Fruit fly (Drosophila melanogaster): Measurements from ENCODE around the gene geko.

Gene geko

dm6 chr3L:18106021-18106944 is 32.9 kb upstream of the geko start, which contains the start of the genes CG13698 and mRpS26 (continued):
- TF ChIP-seq CG31627 (GFP tag; optimal IDR thresholded peaks at IDR 0.05) (peak; percentile 62), OdsH (GFP tag; optimal IDR thresholded peaks at IDR 0.05) (peak; percentile 78), Eip78C (GFP tag) (peak; percentile 88), acj6 (GFP tag; optimal IDR thresholded peaks at IDR 0.05) (peak; percentile 74), CG8119 (GFP tag; IDR thresholded peaks at IDR 0.05) (peak; percentile 37; the same call in 1 of the 3 replicates), Eip75B (GFP tag; optimal IDR thresholded peaks at IDR 0.05) (peak; percentile 50), CG3032 (tag; optimal IDR thresholded peaks at IDR 0.05) (peak; percentile 81), CG6854 (GFP tag; optimal IDR thresholded peaks at IDR 0.05) (peak; percentile 3), achi (GFP tag; optimal IDR thresholded peaks at IDR 0.05) (peak; percentile 67), CG11294 (GFP tag; IDR thresholded peaks at IDR 0.05) (peak; percentile 41; the same call in 1 of the 2 replicates), CG1621 (tag; optimal IDR thresholded peaks at IDR 0.05) (no peak), Ets21C (GFP tag; optimal IDR thresholded peaks at IDR 0.05) (peak; percentile 25), svp (GFP tag) (no peak), topi (GFP tag; optimal IDR thresholded peaks at IDR 0.05) (peak; percentile 55), salr (GFP tag; optimal IDR thresholded peaks at IDR 0.05) (peak in 1 of 2 experiments; percentile 17), CG8632 (GFP tag; optimal IDR thresholded peaks at IDR 0.05) (peak; percentile 50)

dm6 chr3L:18109459-18109863 is 29.7 kb upstream of the geko start, which contains the start of the genes Polr3D and mus304:
Polr3D (minus strand) TSS chr3L:18109574.
mus304 (plus strand) TSS chr3L:18109814.
- TF ChIP-seq CG16779 (tag; optimal IDR thresholded peaks at IDR 0.05) (no peak), Hr4 (GFP tag; optimal IDR thresholded peaks at IDR 0.05) (peak; percentile 3), CG31627 (GFP tag; optimal IDR thresholded peaks at IDR 0.05) (peak; percentile 6), lz (GFP tag; optimal IDR thresholded peaks at IDR 0.05) (peak; percentile 49), dsx (GFP tag; optimal IDR thresholded peaks at IDR 0.05; ENCODE audit: poor library complexity, severe bottlenecking) (peak; percentile 3), esn (GFP tag; optimal IDR thresholded peaks at IDR 0.05) (peak; percentile 44), Eip78C (GFP tag) (peak; percentile 56), CG11294 (GFP tag; IDR thresholded peaks at IDR 0.05) (no peak), Sox102F (GFP tag; optimal IDR thresholded peaks at IDR 0.05) (no peak), Gug (GFP tag; IDR thresholded peaks at IDR 0.05) (no peak), CG4318 (GFP tag; optimal IDR thresholded peaks at IDR 0.05) (no peak), CG32006 (GFP tag; optimal IDR thresholded peaks at IDR 0.05) (no peak), Smox (GFP tag; optimal IDR thresholded peaks at IDR 0.05) (no peak), CG10631 (GFP tag; optimal IDR thresholded peaks at IDR 0.05) (peak; percentile 20), CG6276 (GFP tag; optimal IDR thresholded peaks at IDR 0.05) (no peak), eg (GFP tag; IDR thresholded peaks at IDR 0.05) (no peak), Hr39 (GFP tag; optimal IDR thresholded peaks at IDR 0.05) (peak; percentile 11), Sox14 (GFP tag; optimal IDR thresholded peaks at IDR 0.05) (peak; percentile 64), Sox15 (GFP tag; optimal IDR thresholded peaks at IDR 0.05) (no peak), CG6808 (GFP tag; optimal IDR thresholded peaks at IDR 0.05) (no peak), Met (GFP tag; optimal IDR thresholded peaks at IDR 0.05) (no peak), vri (GFP tag; optimal IDR thresholded peaks at IDR 0.05) (no peak), Hr38 (GFP tag; optimal IDR thresholded peaks at IDR 0.05) (no peak), CG6854 (GFP tag; optimal IDR thresholded peaks at IDR 0.05) (no peak), Ets21C (GFP tag; optimal IDR thresholded peaks at IDR 0.05) (no peak), CG15336 (GFP tag; IDR thresholded peaks at IDR 0.05) (no peak), CG7368 (GFP tag; optimal IDR thresholded peaks at IDR 0.05) (no peak), CG3032 (tag; optimal IDR thresholded peaks at IDR 0.05) (peak; percentile 41), Eip75B (GFP tag; optimal IDR thresholded peaks at IDR 0.05) (peak; percentile 15), Ets96B (tag; optimal IDR thresholded peaks at IDR 0.05) (peak; percentile 1), CG10669 (GFP tag; optimal IDR thresholded peaks at IDR 0.05) (no peak), CG11762 (GFP tag; optimal IDR thresholded peaks at IDR 0.05; ENCODE audit: insufficient read depth) (no peak), CG11902 (GFP tag; optimal IDR thresholded peaks at IDR 0.05) (no peak), topi (GFP tag; optimal IDR thresholded peaks at IDR 0.05) (no peak), net (GFP tag; optimal IDR thresholded peaks at IDR 0.05) (no peak), achi (GFP tag; optimal IDR thresholded peaks at IDR 0.05) (no peak)

All from whole organism, prepupa.